Worm (Caenorhabditis elegans) whole organism, early embryonic: ENCODE data around the gene F59D12.5.

Experiments
- B0310.2 ChIP-seq: sonication (generic microtip); optimal IDR thresholded peaks from 2 replicates; lab custom pipeline; 2016; ENCODE audit warnings: mild to moderate bottlenecking, missing genetic modification characterization, missing compliant biosample characterization
- F13C5.2 ChIP-seq: sonication (generic microtip); optimal IDR thresholded peaks from 2 replicates; lab custom pipeline; 2017; ENCODE audit warnings: mild to moderate bottlenecking, missing genetic modification characterization, inconsistent platforms, missing compliant biosample characterization
- aly-1 ChIP-seq: sonication (generic microtip); optimal IDR thresholded peaks from 2 replicates; lab custom pipeline; 2016; ENCODE audit warnings: missing genetic modification characterization, missing compliant biosample characterization
- ama-1 ChIP-seq: fragments of 150-350 bp; optimal IDR thresholded peaks from 2 replicates; lab custom pipeline; 2014
- ceh-13 ChIP-seq: fragments of 200-800 bp; sonication (Bioruptor generic); optimal IDR thresholded peaks from 2 replicates; lab custom pipeline; 2018; ENCODE audit warnings: mild to moderate bottlenecking, missing genetic modification characterization, missing compliant biosample characterization
- ceh-36 ChIP-seq: sonication (generic microtip); optimal IDR thresholded peaks from 2 replicates; lab custom pipeline; 2016; ENCODE audit warnings: missing genetic modification characterization, inconsistent platforms, missing compliant biosample characterization
- ets-7 ChIP-seq: sonication (generic microtip); optimal IDR thresholded peaks from 2 replicates; lab custom pipeline; 2016; ENCODE audit warnings: missing genotype, missing genetic modification characterization, missing compliant biosample characterization
- flt-1 ChIP-seq: fragments of 200-800 bp; sonication (Bioruptor generic); IDR thresholded peaks from 2 replicates; pipeline ENCODE4 v1.3.6; 2022; ENCODE audit warnings: missing genetic modification characterization, missing compliant biosample characterization
- hmbx-1 ChIP-seq: sonication (generic microtip); optimal IDR thresholded peaks from 2 replicates; lab custom pipeline; 2016; ENCODE audit warnings: mild to moderate bottlenecking, missing genetic modification characterization, missing compliant biosample characterization
- hmg-4 ChIP-seq: fragments of 200-800 bp; sonication (Bioruptor generic); optimal IDR thresholded peaks from 2 replicates; lab custom pipeline; 2018; ENCODE audit warnings: mild to moderate bottlenecking, missing genetic modification characterization, missing compliant biosample characterization
- hnd-1 ChIP-seq: sonication (generic microtip); optimal IDR thresholded peaks from 2 replicates; lab custom pipeline; 2016; ENCODE audit warnings: missing genetic modification characterization, missing compliant biosample characterization
- pes-1 ChIP-seq: fragments of 200-800 bp; sonication (Bioruptor generic); IDR thresholded peaks from 2 replicates; pipeline ENCODE4 v1.3.6; 2022; ENCODE audit warnings: missing genetic modification reagents, missing genetic modification characterization, missing compliant biosample characterization
- scrt-1 ChIP-seq: fragments of 200-800 bp; sonication (Bioruptor generic); IDR thresholded peaks from 2 replicates; pipeline ENCODE4 v1.3.6; 2022; ENCODE audit warnings: missing genetic modification characterization, missing compliant biosample characterization
- sea-1 ChIP-seq: fragments of 200-800 bp; sonication (Bioruptor generic); conservative IDR thresholded peaks from 2 replicates; pipeline ENCODE4 v1.3.6; 2022; ENCODE audit warnings: missing genetic modification characterization, missing compliant biosample characterization
- tbx-11 ChIP-seq: fragments of 200-800 bp; sonication (Bioruptor generic); IDR thresholded peaks from 2 replicates; pipeline ENCODE4 v1.3.6; 2022; ENCODE audit warnings: missing genetic modification characterization, missing compliant biosample characterization
- tbx-37 ChIP-seq: fragments of 200-800 bp; sonication (Bioruptor generic); conservative IDR thresholded peaks from 2 replicates; pipeline ENCODE4 v1.3.6; 2022; ENCODE audit warnings: missing genetic modification reagents, missing genetic modification characterization, missing compliant biosample characterization
- tra-4 ChIP-seq: sonication (generic microtip); optimal IDR thresholded peaks from 2 replicates; lab custom pipeline; 2017; ENCODE audit warnings: missing genetic modification characterization, missing compliant biosample characterization

F59D12.5 gene

DNA sequence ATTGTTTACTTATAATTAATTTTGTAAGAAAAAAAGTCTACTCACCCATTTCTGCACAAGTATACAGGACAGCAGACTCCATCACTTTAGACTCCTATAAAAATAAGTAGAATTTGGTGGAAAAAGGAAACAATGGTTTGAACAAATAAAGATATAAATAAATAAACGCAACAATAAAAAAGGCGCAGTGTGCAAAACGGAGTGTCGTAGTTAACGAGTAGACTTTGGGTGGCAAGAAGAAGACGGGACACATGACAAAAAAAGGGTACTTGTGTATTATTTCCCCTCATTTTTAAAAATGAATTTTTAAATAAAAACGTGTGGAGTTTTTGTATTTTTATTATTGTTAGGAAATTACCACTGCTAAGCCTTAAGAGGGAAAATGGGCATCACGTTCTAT, at the start of gene F59D12.5:
F59D12.5 (minus strand) TSS at position 94 of the 400 bp plus-strand sequence.
- TF ChIP-seq tbx-37 (GFP tag; lab: Robert Waterston, UW) = no peak
- TF ChIP-seq scrt-1 (GFP tag; lab: Robert Waterston, UW) = no peak
- no peak for TF ChIP-seq tbx-11 (GFP tag; lab: Robert Waterston, UW)
- TF ChIP-seq B0310.2 (tag; lab: Kevin White, UChicago) = no peak
- TF ChIP-seq aly-1 (tag; lab: Kevin White, UChicago) = no peak
- no peak for TF ChIP-seq tra-4 (tag; lab: Kevin White, UChicago)
- TF ChIP-seq pes-1 (GFP tag; lab: Robert Waterston, UW) = no peak
- TF ChIP-seq hmg-4 (GFP tag; lab: Kevin White, UChicago) = no peak

ce11 chrX:15696400-15696799, 49.2 kb upstream of the F59D12.5 start, which contains the start of gene ZK662.2:
ZK662.2 (plus strand) TSS chrX:15696700.
- no peak for TF ChIP-seq pes-1 (GFP tag; lab: Robert Waterston, UW)

- TF ChIP-seq tbx-11 (GFP tag; lab: Robert Waterston, UW) (no peak), tbx-37 (GFP tag; lab: Robert Waterston, UW) (no peak), tra-4 (tag; lab: Kevin White, UChicago) (no peak), ceh-36 (tag; lab: Kevin White, UChicago) (no peak), ama-1 (no peak)
Measured at ce11 chrX:15693466-15693865, 46.3 kb upstream of the F59D12.5 start.

- no peak for TF ChIP-seq ceh-13 (GFP tag; lab: Kevin White, UChicago)
- TF ChIP-seq tra-4 (tag; lab: Kevin White, UChicago) = no peak
- no peak for TF ChIP-seq hnd-1 (tag; lab: Kevin White, UChicago)
- no peak for TF ChIP-seq ceh-36 (tag; lab: Kevin White, UChicago)
- no peak for TF ChIP-seq hmbx-1 (tag; lab: Kevin White, UChicago)
- TF ChIP-seq scrt-1 (GFP tag; lab: Robert Waterston, UW) = no peak
- no peak for TF ChIP-seq ets-7 (tag; lab: Kevin White, UChicago)
- TF ChIP-seq tbx-11 (GFP tag; lab: Robert Waterston, UW) = no peak
- no peak for TF ChIP-seq pes-1 (GFP tag; lab: Robert Waterston, UW)
- TF ChIP-seq ama-1 = no peak
- no peak for TF ChIP-seq tbx-37 (GFP tag; lab: Robert Waterston, UW)
- TF ChIP-seq hmg-4 (GFP tag; lab: Kevin White, UChicago) = no peak
- TF ChIP-seq flt-1 (GFP tag; lab: Robert Waterston, UW) = no peak
- no peak for TF ChIP-seq B0310.2 (tag; lab: Kevin White, UChicago)
- no peak for TF ChIP-seq F13C5.2
- no peak for TF ChIP-seq sea-1 (GFP tag; lab: Robert Waterston, UW)
Measured at ce11 chrX:15689244-15689643, 42.1 kb upstream of the F59D12.5 start, which contains the start of gene C03H12.1. C03H12.1 (plus strand) TSS chrX:15689449.

DNA sequence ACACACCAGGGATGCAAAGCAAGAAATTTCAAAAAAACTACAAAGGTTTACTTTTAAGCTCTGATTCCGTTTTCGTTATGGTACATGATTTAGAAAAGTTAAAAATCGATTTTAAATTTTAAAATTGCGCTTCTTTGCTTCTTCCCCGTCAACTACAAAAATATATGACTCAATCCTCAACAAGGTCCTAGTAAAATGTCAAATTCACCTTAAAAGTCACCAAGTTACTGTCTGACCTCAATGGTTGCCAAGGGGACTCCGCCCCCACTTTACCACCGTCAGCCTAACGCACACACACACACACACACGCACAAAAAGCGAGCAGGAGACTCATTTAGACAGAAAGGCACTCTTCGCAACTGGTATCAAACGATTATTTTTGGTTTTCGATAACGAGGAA, 34.2 kb upstream of the F59D12.5 start, which contains the start of gene gpn-1:
gpn-1 (plus strand) TSS at position 301 of the 400 bp plus-strand sequence.
- no peak for TF ChIP-seq ceh-13 (GFP tag; lab: Kevin White, UChicago)
- TF ChIP-seq pes-1 (GFP tag; lab: Robert Waterston, UW) = no peak
- no peak for TF ChIP-seq B0310.2 (tag; lab: Kevin White, UChicago)
- TF ChIP-seq aly-1 (tag; lab: Kevin White, UChicago) = no peak
- no peak for TF ChIP-seq hnd-1 (tag; lab: Kevin White, UChicago)
- no peak for TF ChIP-seq tra-4 (tag; lab: Kevin White, UChicago)
- no peak for TF ChIP-seq hmbx-1 (tag; lab: Kevin White, UChicago)
- TF ChIP-seq F13C5.2 = no peak
- TF ChIP-seq scrt-1 (GFP tag; lab: Robert Waterston, UW) = no peak
- TF ChIP-seq tbx-37 (GFP tag; lab: Robert Waterston, UW) = no peak

DNA sequence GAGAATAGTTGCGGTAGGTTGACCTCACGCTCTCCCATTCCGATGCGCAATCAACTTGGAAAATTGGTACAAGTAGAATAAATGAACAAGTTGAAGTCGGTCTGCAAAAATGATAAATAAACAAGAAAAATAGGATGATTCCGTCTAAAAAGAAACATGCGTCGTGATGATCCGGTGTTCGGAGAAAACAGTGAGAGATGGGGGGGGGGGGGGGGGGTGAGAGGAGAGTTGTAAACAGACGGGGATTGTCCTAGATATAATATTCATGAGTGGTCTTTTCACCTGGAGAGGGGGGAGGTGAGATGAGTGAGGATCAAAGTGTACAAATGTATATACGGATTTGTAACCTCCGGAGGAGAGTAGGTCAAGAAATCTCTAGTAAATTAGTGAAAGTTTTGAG, 28.5 kb upstream of the F59D12.5 start, which contains the start of gene F59D12.2:
F59D12.2 (minus strand) TSS at position 101 of the 400 bp plus-strand sequence.
- TF ChIP-seq hmbx-1 (tag; lab: Kevin White, UChicago) (no peak), ceh-36 (tag; lab: Kevin White, UChicago) (no peak), hmg-4 (GFP tag; lab: Kevin White, UChicago) (no peak), tbx-11 (GFP tag; lab: Robert Waterston, UW) (no peak), ama-1 (no peak), tra-4 (tag; lab: Kevin White, UChicago) (no peak), flt-1 (GFP tag; lab: Robert Waterston, UW) (no peak), pes-1 (GFP tag; lab: Robert Waterston, UW) (no peak), F13C5.2 (no peak), scrt-1 (GFP tag; lab: Robert Waterston, UW) (no peak), B0310.2 (tag; lab: Kevin White, UChicago) (no peak), aly-1 (tag; lab: Kevin White, UChicago) (no peak), ceh-13 (GFP tag; lab: Kevin White, UChicago) (no peak), sea-1 (GFP tag; lab: Robert Waterston, UW) (no peak), hnd-1 (tag; lab: Kevin White, UChicago) (no peak), ets-7 (tag; lab: Kevin White, UChicago) (no peak)

DNA sequence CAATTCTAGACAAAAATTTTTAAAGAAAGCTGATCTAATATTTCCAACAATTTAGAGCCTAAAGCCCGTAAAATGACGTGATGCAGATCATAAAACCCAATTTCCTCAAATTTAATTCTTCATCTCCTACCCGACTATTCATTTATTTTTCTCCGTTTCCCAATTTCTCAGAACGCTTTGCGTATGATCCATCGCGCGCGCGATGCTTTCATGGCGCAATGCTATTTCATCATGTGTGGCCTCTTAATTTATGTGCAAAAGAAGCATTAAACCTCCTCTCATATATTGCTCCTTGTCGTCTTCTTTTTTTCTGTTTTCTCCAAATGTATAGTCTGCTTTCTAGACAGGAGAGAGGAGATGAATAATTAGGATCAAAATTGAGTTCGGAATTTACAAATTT, 21.5 kb upstream of the F59D12.5 start:
- TF ChIP-seq flt-1 (GFP tag; lab: Robert Waterston, UW) = no peak
- no peak for TF ChIP-seq scrt-1 (GFP tag; lab: Robert Waterston, UW)
- TF ChIP-seq hnd-1 (tag; lab: Kevin White, UChicago) = no peak
- no peak for TF ChIP-seq hmbx-1 (tag; lab: Kevin White, UChicago)
- no peak for TF ChIP-seq hmg-4 (GFP tag; lab: Kevin White, UChicago)
- no peak for TF ChIP-seq sea-1 (GFP tag; lab: Robert Waterston, UW)
- no peak for TF ChIP-seq tra-4 (tag; lab: Kevin White, UChicago)
- TF ChIP-seq tbx-11 (GFP tag; lab: Robert Waterston, UW) = no peak
- no peak for TF ChIP-seq ama-1
- no peak for TF ChIP-seq aly-1 (tag; lab: Kevin White, UChicago)
- TF ChIP-seq B0310.2 (tag; lab: Kevin White, UChicago) = no peak
- no peak for TF ChIP-seq ets-7 (tag; lab: Kevin White, UChicago)
- no peak for TF ChIP-seq ceh-36 (tag; lab: Kevin White, UChicago)
- TF ChIP-seq F13C5.2 = no peak
- no peak for TF ChIP-seq ceh-13 (GFP tag; lab: Kevin White, UChicago)
